Fruit fly (Drosophila melanogaster) whole organism, adult: ENCODE measurements around the gene CG3557.

Experiments used
- CG5204 ChIP-seq: fragments of 200-800 bp; sonication (Bioruptor generic); optimal IDR thresholded peaks from 2 replicates; lab custom pipeline; 2016; ENCODE audit warnings: missing biosample characterization, missing genetic modification characterization
- CG7101 ChIP-seq: fragments of 200-800 bp; sonication (Bioruptor generic); optimal IDR thresholded peaks from 2 replicates; lab custom pipeline; 2018; ENCODE audit warnings: missing biosample characterization, mild to moderate bottlenecking, missing genetic modification characterization, moderate library complexity
- Clk ChIP-seq: fragments of 200-800 bp; sonication (Bioruptor generic); optimal IDR thresholded peaks from 2 replicates; lab custom pipeline; 2017; ENCODE audit warnings: missing biosample characterization, missing genetic modification characterization
- Mnt ChIP-seq: fragments of 200-800 bp; sonication (Bioruptor generic); optimal IDR thresholded peaks from 2 replicates; lab custom pipeline; 2016; ENCODE audit warnings: missing biosample characterization, mild to moderate bottlenecking, missing genetic modification characterization
- bab1 ChIP-seq: fragments of 200-800 bp; sonication (Bioruptor generic); optimal IDR thresholded peaks from 3 replicates; lab custom pipeline; 2019; ENCODE audit warnings: missing biosample characterization, mild to moderate bottlenecking, missing genetic modification characterization, moderate library complexity
- cnc ChIP-seq, 2 experiments: fragments of >200 bp; optimal IDR thresholded peaks; 2 replicates each; lab custom pipeline; 2017
- kay ChIP-seq: fragments of 200-800 bp; sonication (Bioruptor generic); peaks from one replicate; lab custom pipeline; 2016; ENCODE audit warnings: missing biosample characterization, missing genetic modification characterization, borderline replicate concordance

DNA sequence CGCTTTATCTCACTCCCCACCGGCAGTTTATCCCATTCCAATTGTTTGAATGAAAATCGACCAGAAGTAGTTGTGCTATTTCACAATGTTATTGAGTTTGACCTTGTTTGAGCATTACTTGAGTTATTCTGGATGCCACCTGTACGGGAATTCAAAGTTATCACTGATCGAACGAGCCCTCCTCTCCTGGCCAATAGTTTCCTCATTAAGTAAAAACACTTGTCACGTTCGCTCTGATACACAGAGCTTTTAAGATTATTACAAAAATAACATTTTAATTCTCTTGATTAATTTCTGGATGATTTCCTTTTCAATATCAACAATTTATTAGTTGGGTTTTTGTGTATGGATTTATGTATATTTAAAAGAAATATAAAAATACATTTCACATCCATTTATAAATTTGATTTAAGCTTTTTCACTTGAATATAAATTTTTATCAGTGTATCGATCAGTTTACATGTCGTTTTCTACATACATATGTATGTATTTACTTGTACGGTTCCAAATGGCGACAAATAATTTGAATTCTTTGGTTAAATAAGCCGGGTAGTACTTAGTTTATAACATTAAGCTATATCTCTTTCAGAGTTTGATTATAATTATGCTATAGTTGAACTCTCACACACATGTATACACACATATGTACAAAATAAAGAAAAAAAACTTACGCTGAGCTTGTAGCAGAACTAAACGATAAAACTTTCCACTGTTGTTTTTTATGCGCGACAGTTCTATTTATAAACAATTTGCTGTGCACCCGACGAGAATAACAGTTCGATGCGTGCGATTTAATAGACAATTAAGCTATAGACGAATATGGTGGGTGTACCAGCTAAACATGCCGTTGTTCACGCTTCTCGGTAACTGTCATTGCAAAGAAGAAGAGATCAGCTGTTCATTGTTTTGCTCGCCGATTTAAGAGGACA is 11.5 kb downstream of the CG3557 start, which contains the start of the genes CG3609 and CG15390:
- TF ChIP-seq CG5204 (GFP tag; lab: Kevin White, UChicago): peak; percentile 88
- TF ChIP-seq bab1: peak; percentile 94
- TF ChIP-seq cnc (optimal IDR thresholded peaks at IDR 0.05; lab: Kevin White, UChicago): peak in 1 of 2 experiments; percentile 38
- peak; percentile 83 for TF ChIP-seq CG7101 (tag; lab: Kevin White, UChicago)
- no peak for TF ChIP-seq kay (GFP tag; lab: Kevin White, UChicago)
- no peak for TF ChIP-seq Clk (GFP tag; lab: Kevin White, UChicago)
- TF ChIP-seq Mnt (GFP tag; lab: Kevin White, UChicago): peak; percentile 96
